Fruit fly (Drosophila melanogaster): Measurements from ENCODE around the gene CG42726.

DNA sequence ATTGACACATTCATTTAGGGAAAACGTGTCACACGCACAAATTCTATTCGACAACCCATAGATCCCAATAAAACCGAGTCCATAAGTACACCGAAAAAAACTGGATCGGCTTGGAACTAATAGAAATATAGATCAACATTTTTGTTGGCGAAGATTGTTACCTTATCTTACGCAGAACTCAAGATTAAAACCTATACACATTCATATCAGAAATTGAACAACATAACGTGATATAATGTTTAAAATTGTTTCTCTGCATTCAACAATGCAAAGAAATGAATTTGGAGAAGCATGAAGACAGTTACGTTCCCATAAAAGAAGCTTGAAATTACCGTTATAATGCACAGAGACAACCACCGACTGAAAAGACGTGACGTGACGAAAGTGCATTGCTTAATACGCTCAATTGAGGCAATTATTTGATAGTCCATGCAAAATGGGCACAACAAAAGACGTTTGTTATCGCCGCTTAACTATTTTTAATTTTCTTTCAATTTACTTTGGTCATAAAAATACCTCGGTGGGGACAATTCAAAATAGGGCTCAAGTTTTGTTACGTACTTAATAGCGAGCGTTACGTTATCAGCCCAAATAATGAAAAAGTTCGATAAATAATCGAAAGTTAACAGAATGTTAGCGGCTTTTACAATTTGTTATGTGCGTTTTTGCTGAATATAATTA, 7.7 kb upstream of the CG42726 start, which contains the start of gene SerRS-m:
- TF ChIP-seq CG11617 (GFP tag; optimal IDR thresholded peaks at IDR 0.05) (peak; percentile 1), CG1620 (GFP tag; optimal IDR thresholded peaks at IDR 0.05) (no peak), Clk (GFP tag; optimal IDR thresholded peaks at IDR 0.05) (no peak), CG7045 (GFP tag; optimal IDR thresholded peaks at IDR 0.05) (no peak), CG7101 (tag; optimal IDR thresholded peaks at IDR 0.05) (no peak), tj (GFP tag; optimal IDR thresholded peaks at IDR 0.05) (no peak), CG33017 (tag; optimal IDR thresholded peaks at IDR 0.05) (no peak), CG14711 (tag; optimal IDR thresholded peaks at IDR 0.05) (no peak), pad (GFP tag; optimal IDR thresholded peaks at IDR 0.05) (no peak), Mnt (GFP tag; optimal IDR thresholded peaks at IDR 0.05) (no peak)

Data from whole organism, adult.